Fruit fly (Drosophila melanogaster) whole organism, embryonic: ENCODE results near the gene Lmpt.
A peak's percentile ranks its signal among the peaks of the same experiment; 100 is the strongest.

Experiments used
- Awh ChIP-seq: fragments of 200-800 bp; sonication (Bioruptor generic); IDR thresholded peaks from 2 replicates; pipeline ENCODE4, ENCODE4 v1.3.6; 2022; ENCODE audit warnings: missing biosample characterization, missing genetic modification characterization
- BEAF-32 ChIP-seq: fragments of 200-800 bp; sonication (Bioruptor generic); optimal IDR thresholded peaks from 3 replicates; lab custom pipeline; 2017; ENCODE audit warnings: missing biosample characterization, missing genetic modification characterization, mild to moderate bottlenecking, moderate library complexity, missing genetic modification reagents
- Bteb2 ChIP-seq: fragments of 200-800 bp; sonication (Bioruptor generic); optimal IDR thresholded peaks from 2 replicates; lab custom pipeline; 2016; ENCODE audit warnings: missing biosample characterization, missing genetic modification characterization
- CG10267 ChIP-seq: fragments of 200-800 bp; sonication (Bioruptor generic); optimal IDR thresholded peaks from 2 replicates; lab custom pipeline; 2018; ENCODE audit warnings: missing biosample characterization, mild to moderate bottlenecking, missing genetic modification characterization, moderate library complexity
- CG10565 ChIP-seq: fragments of 200-800 bp; sonication (Bioruptor generic); optimal IDR thresholded peaks from 3 replicates; lab custom pipeline; 2016; ENCODE audit warnings: missing biosample characterization, mild to moderate bottlenecking, missing genetic modification characterization
- CG12659 ChIP-seq: fragments of 200-800 bp; sonication (Bioruptor generic); optimal IDR thresholded peaks from 3 replicates; lab custom pipeline; 2017; ENCODE audit warnings: mild to moderate bottlenecking, missing biosample characterization, missing genetic modification reagents, missing genetic modification characterization
- CG15514 ChIP-seq: fragments of 200-800 bp; sonication (Bioruptor generic); optimal IDR thresholded peaks from 3 replicates; lab custom pipeline; 2017; ENCODE audit warnings: missing biosample characterization, missing genetic modification characterization, mild to moderate bottlenecking, moderate library complexity, missing genetic modification reagents
- CG16815 ChIP-seq: fragments of 200-800 bp; sonication (Bioruptor generic); optimal IDR thresholded peaks from 3 replicates; lab custom pipeline; 2017; ENCODE audit warnings: missing biosample characterization, mild to moderate bottlenecking, missing genetic modification characterization
- CG18262 ChIP-seq: fragments of 200-800 bp; optimal IDR thresholded peaks from 3 replicates; lab custom pipeline; 2019; ENCODE audit warnings: missing biosample characterization, mild to moderate bottlenecking, missing genetic modification characterization, moderate library complexity
- CG2129 ChIP-seq: fragments of 200-800 bp; sonication (Bioruptor generic); IDR thresholded peaks from 2 replicates; pipeline ENCODE4 v1.3.6; 2022; ENCODE audit warnings: missing biosample characterization, missing genetic modification characterization; ENCODE audit not compliant: partially characterized antibody
- CG30020 ChIP-seq: fragments of 200-800 bp; optimal IDR thresholded peaks from 2 replicates; lab custom pipeline; 2019; ENCODE audit warnings: missing biosample characterization, mild to moderate bottlenecking, missing genetic modification characterization, moderate library complexity
- CG31224 ChIP-seq: fragments of 200-800 bp; sonication (Bioruptor generic); IDR thresholded peaks from 2 replicates; pipeline ENCODE4 v1.3.6; 2022; ENCODE audit warnings: missing biosample characterization, missing genetic modification characterization
- CG33557 ChIP-seq: fragments of 200-800 bp; sonication (Bioruptor generic); optimal IDR thresholded peaks from 2 replicates; lab custom pipeline; 2019; ENCODE audit warnings: missing biosample characterization, mild to moderate bottlenecking, missing genetic modification characterization, moderate library complexity
- CG4282 ChIP-seq: fragments of 200-800 bp; sonication (Bioruptor generic); optimal IDR thresholded peaks from 2 replicates; lab custom pipeline; 2016; ENCODE audit warnings: missing biosample characterization, missing genetic modification characterization
- CG4820 ChIP-seq: fragments of 200-800 bp; sonication (Bioruptor generic); optimal IDR thresholded peaks from 3 replicates; lab custom pipeline; 2016; ENCODE audit warnings: missing biosample characterization, missing genetic modification characterization
- CG6272 ChIP-seq: fragments of 200-800 bp; sonication (Bioruptor generic); IDR thresholded peaks from 2 replicates; pipeline ENCODE4 v1.3.6; 2022; ENCODE audit warnings: missing biosample characterization, missing genetic modification characterization
- CG7786 ChIP-seq: fragments of 200-800 bp; sonication (Bioruptor generic); optimal IDR thresholded peaks from 2 replicates; lab custom pipeline; 2016; ENCODE audit warnings: missing biosample characterization, missing genetic modification characterization
- CG7839 ChIP-seq: fragments of 200-800 bp; sonication (Bioruptor generic); optimal IDR thresholded peaks from 3 replicates; lab custom pipeline; 2018; ENCODE audit warnings: missing biosample characterization, mild to moderate bottlenecking, missing genetic modification characterization, moderate library complexity
- CG8281 ChIP-seq: fragments of 200-800 bp; sonication (Bioruptor generic); optimal IDR thresholded peaks from 2 replicates; lab custom pipeline; 2018; ENCODE audit warnings: missing biosample characterization, mild to moderate bottlenecking, missing genetic modification characterization, moderate library complexity
- CG9817 ChIP-seq: fragments of 200-800 bp; sonication (Bioruptor generic); optimal IDR thresholded peaks from 2 replicates; lab custom pipeline; 2018; ENCODE audit warnings: missing biosample characterization, mild to moderate bottlenecking, missing genetic modification characterization, moderate library complexity
- Fer1 ChIP-seq: fragments of 200-800 bp; sonication (Bioruptor generic); optimal IDR thresholded peaks from 2 replicates; lab custom pipeline; 2017; ENCODE audit warnings: missing biosample characterization, mild to moderate bottlenecking, missing genetic modification characterization
- Hey ChIP-seq: fragments of 200-800 bp; sonication (Bioruptor generic); optimal IDR thresholded peaks from 3 replicates; lab custom pipeline; 2018; ENCODE audit warnings: missing biosample characterization, mild to moderate bottlenecking, missing genetic modification characterization
- Kr ChIP-seq: fragments of 200-800 bp; sonication (Bioruptor generic); optimal IDR thresholded peaks from 2 replicates; lab custom pipeline; 2017; ENCODE audit warnings: missing biosample characterization, mild to moderate bottlenecking, missing genetic modification characterization
- Oli ChIP-seq: fragments of 200-800 bp; sonication (Bioruptor generic); optimal IDR thresholded peaks from 2 replicates; lab custom pipeline; 2018; ENCODE audit warnings: missing biosample characterization, mild to moderate bottlenecking, missing genetic modification characterization, moderate library complexity
- Ptx1 ChIP-seq: fragments of 200-800 bp; sonication (Bioruptor generic); IDR thresholded peaks from 2 replicates; pipeline ENCODE4 v1.3.6; 2022; ENCODE audit warnings: missing biosample characterization, missing genetic modification characterization
- Rx ChIP-seq: fragments of 200-800 bp; sonication (Bioruptor generic); IDR thresholded peaks from 2 replicates; pipeline ENCODE4 v1.3.6; 2022; ENCODE audit warnings: missing biosample characterization, missing genetic modification characterization
- Scr ChIP-seq: fragments of 200-800 bp; sonication (Bioruptor generic); IDR thresholded peaks from 2 replicates; pipeline ENCODE4 v1.3.6; 2022; ENCODE audit warnings: missing biosample characterization, missing genetic modification characterization; ENCODE audit not compliant: partially characterized antibody
- Sin3A ChIP-seq: fragments of >200 bp; optimal IDR thresholded peaks from 2 replicates; lab custom pipeline; 2018
- Sox100B ChIP-seq: fragments of 200-800 bp; sonication (Bioruptor generic); optimal IDR thresholded peaks from 3 replicates; lab custom pipeline; 2018; ENCODE audit warnings: missing biosample characterization, mild to moderate bottlenecking, missing genetic modification characterization
- Sox102F ChIP-seq: fragments of 200-800 bp; sonication (Bioruptor generic); optimal IDR thresholded peaks from 2 replicates; lab custom pipeline; 2018; ENCODE audit warnings: missing biosample characterization, mild to moderate bottlenecking, missing genetic modification characterization, moderate library complexity
- Sry-β ChIP-seq: fragments of 200-800 bp; sonication (Bioruptor generic); optimal IDR thresholded peaks from 2 replicates; lab custom pipeline; 2018; ENCODE audit warnings: missing biosample characterization, mild to moderate bottlenecking, missing genetic modification characterization, moderate library complexity
- Xbp1 ChIP-seq: fragments of 200-800 bp; sonication (Bioruptor generic); optimal IDR thresholded peaks from 3 replicates; lab custom pipeline; 2016; ENCODE audit warnings: missing biosample characterization, mild to moderate bottlenecking, missing genetic modification characterization
- ac ChIP-seq: fragments of 200-800 bp; sonication (Bioruptor generic); optimal IDR thresholded peaks from 3 replicates; lab custom pipeline; 2017; ENCODE audit warnings: missing biosample characterization, mild to moderate bottlenecking, missing genetic modification characterization
- ap ChIP-seq: fragments of 200-800 bp; sonication (Bioruptor generic); IDR thresholded peaks from 2 replicates; pipeline ENCODE4 v1.3.6; 2022; ENCODE audit warnings: missing biosample characterization, missing genetic modification characterization
- ato ChIP-seq: fragments of 200-800 bp; sonication (Bioruptor generic); IDR thresholded peaks from 2 replicates; pipeline ENCODE4 v1.3.6; 2022; ENCODE audit warnings: missing biosample characterization, missing genetic modification characterization; ENCODE audit not compliant: partially characterized antibody
- bbx ChIP-seq: fragments of 200-800 bp; sonication (Bioruptor generic); IDR thresholded peaks from 2 replicates; pipeline ENCODE4 v1.3.6; 2022; ENCODE audit warnings: missing biosample characterization, missing genetic modification characterization; ENCODE audit not compliant: partially characterized antibody
- chinmo ChIP-seq: fragments of 200-800 bp; sonication (Bioruptor generic); IDR thresholded peaks from 4 replicates; pipeline ENCODE4 v1.3.6; 2022; ENCODE audit warnings: missing biosample characterization, missing genetic modification characterization; ENCODE audit not compliant: partially characterized antibody
- croc ChIP-seq: fragments of 200-800 bp; sonication (Bioruptor generic); conservative IDR thresholded peaks from 3 replicates; pipeline ENCODE4 v1.3.6; 2022; ENCODE audit warnings: missing biosample characterization, missing genetic modification characterization
- disco-r ChIP-seq: fragments of 200-800 bp; sonication (Bioruptor generic); optimal IDR thresholded peaks from 2 replicates; lab custom pipeline; 2016; ENCODE audit warnings: missing biosample characterization, missing genetic modification characterization
- esg ChIP-seq: fragments of 200-800 bp; sonication (Bioruptor generic); conservative IDR thresholded peaks from 2 replicates; pipeline ENCODE4 v1.3.6; 2022; ENCODE audit warnings: missing biosample characterization, missing genetic modification characterization
- hb ChIP-seq: fragments of 200-800 bp; sonication (Bioruptor generic); IDR thresholded peaks from 3 replicates; pipeline ENCODE4 v1.3.6; 2022; ENCODE audit warnings: missing biosample characterization, missing genetic modification characterization; ENCODE audit not compliant: partially characterized antibody
- her ChIP-seq: fragments of 200-800 bp; sonication (Bioruptor generic); optimal IDR thresholded peaks from 2 replicates; lab custom pipeline; 2016; ENCODE audit warnings: missing biosample characterization, missing genetic modification characterization
- jigr1 ChIP-seq: fragments of 200-800 bp; sonication (Bioruptor generic); IDR thresholded peaks from 3 replicates; pipeline ENCODE4 v1.3.6; 2022; ENCODE audit warnings: missing biosample characterization, missing genetic modification characterization
- kah ChIP-seq: fragments of 200-800 bp; sonication (Bioruptor generic); optimal IDR thresholded peaks from 2 replicates; lab custom pipeline; 2018; ENCODE audit warnings: missing biosample characterization, mild to moderate bottlenecking, missing genetic modification characterization
- klu ChIP-seq: fragments of 200-800 bp; sonication (Bioruptor generic); IDR thresholded peaks from 2 replicates; pipeline ENCODE4 v1.3.6; 2022; ENCODE audit warnings: missing biosample characterization, missing genetic modification characterization
- lab ChIP-seq: fragments of 200-800 bp; sonication (Bioruptor generic); optimal IDR thresholded peaks from 3 replicates; lab custom pipeline; 2017; ENCODE audit warnings: missing biosample characterization, missing genetic modification characterization, mild to moderate bottlenecking, moderate library complexity, missing genetic modification reagents
- maf-S ChIP-seq: fragments of 200-800 bp; sonication (Bioruptor generic); optimal IDR thresholded peaks from 2 replicates; lab custom pipeline; 2016; ENCODE audit warnings: missing biosample characterization, missing genetic modification characterization
- pros ChIP-seq: fragments of 200-800 bp; sonication (Bioruptor generic); optimal IDR thresholded peaks from 3 replicates; lab custom pipeline; 2019; ENCODE audit warnings: missing biosample characterization, mild to moderate bottlenecking, missing genetic modification characterization, moderate library complexity
- run ChIP-seq: fragments of 200-800 bp; sonication (Bioruptor generic); optimal IDR thresholded peaks from 3 replicates; lab custom pipeline; 2018; ENCODE audit warnings: missing biosample characterization, mild to moderate bottlenecking, missing genetic modification characterization
- seq ChIP-seq: fragments of 200-800 bp; sonication (Bioruptor generic); IDR thresholded peaks from 2 replicates; pipeline ENCODE4 v1.3.6; 2022; ENCODE audit warnings: missing biosample characterization, missing genetic modification characterization
- twi ChIP-seq: fragments of 200-800 bp; optimal IDR thresholded peaks from 2 replicates; lab custom pipeline; 2019; ENCODE audit warnings: missing biosample characterization, mild to moderate bottlenecking, missing genetic modification characterization, moderate library complexity

Gene Lmpt

dm6 chr3L:16825195-16825594 is 39.9 kb upstream of the Lmpt start (continued):
- no peak for TF ChIP-seq CG15514 (GFP tag; lab: Kevin White, UChicago)
- TF ChIP-seq CG10267: peak; percentile 20
- TF ChIP-seq CG7786: no peak
- no peak for TF ChIP-seq CG2129 (GFP tag; lab: Robert Waterston, UW)
- no peak for TF ChIP-seq ap (GFP tag; lab: Robert Waterston, UW)
- no peak for TF ChIP-seq chinmo
- TF ChIP-seq CG16815 (GFP tag; lab: Kevin White, UChicago): no peak
- TF ChIP-seq ac (GFP tag; lab: Kevin White, UChicago): no peak
- peak; percentile 7 for TF ChIP-seq Oli (tag; lab: Kevin White, UChicago)
- TF ChIP-seq CG4282 (GFP tag; lab: Kevin White, UChicago): no peak
- TF ChIP-seq croc (GFP tag; lab: Robert Waterston, UW): no peak
- peak; percentile 51 for TF ChIP-seq Sox102F (GFP tag; lab: Kevin White, UChicago)
- TF ChIP-seq lab (GFP tag; lab: Kevin White, UChicago): no peak
- TF ChIP-seq Hey (tag; lab: Kevin White, UChicago): no peak
- no peak for TF ChIP-seq esg (GFP tag; lab: Robert Waterston, UW)
- TF ChIP-seq CG10565: no peak
- TF ChIP-seq Awh (GFP tag; lab: Robert Waterston, UW): no peak
- TF ChIP-seq her (GFP tag; lab: Kevin White, UChicago): no peak
- TF ChIP-seq CG33557: no peak
- no peak for TF ChIP-seq CG8281 (tag; lab: Kevin White, UChicago)
- TF ChIP-seq CG9817 (tag; lab: Kevin White, UChicago): no peak
- TF ChIP-seq CG30020 (tag; lab: Kevin White, UChicago): no peak
- peak; percentile 8 for TF ChIP-seq CG12659 (GFP tag; lab: Kevin White, UChicago)
- TF ChIP-seq Ptx1 (GFP tag; lab: Robert Waterston, UW): peak; percentile 45
- no peak for TF ChIP-seq Kr (GFP tag; lab: Kevin White, UChicago)
- TF ChIP-seq bbx (GFP tag; lab: Robert Waterston, UW): no peak
- peak; percentile 1 for TF ChIP-seq Fer1
- TF ChIP-seq Scr: no peak
- no peak for TF ChIP-seq BEAF-32 (GFP tag; lab: Kevin White, UChicago)
- TF ChIP-seq maf-S: no peak
- TF ChIP-seq Sry-β (GFP tag; lab: Kevin White, UChicago): no peak
- no peak for TF ChIP-seq Rx (GFP tag; lab: Robert Waterston, UW)
- TF ChIP-seq CG6272: no peak
- TF ChIP-seq CG4820 (GFP tag; lab: Kevin White, UChicago): no peak
- TF ChIP-seq twi (tag; lab: Kevin White, UChicago): no peak
- no peak for TF ChIP-seq Sin3A (lab: Kevin White, UChicago)
- TF ChIP-seq CG7839 (tag; lab: Kevin White, UChicago): peak; percentile 56
- TF ChIP-seq CG18262 (tag; lab: Kevin White, UChicago): peak; percentile 35
- no peak for TF ChIP-seq seq (GFP tag; lab: Robert Waterston, UW)
- no peak for TF ChIP-seq kah (GFP tag; lab: Kevin White, UChicago)
- no peak for TF ChIP-seq Xbp1 (GFP tag; lab: Kevin White, UChicago)
- no peak for TF ChIP-seq Bteb2 (GFP tag; lab: Kevin White, UChicago)
- TF ChIP-seq jigr1 (GFP tag; lab: Robert Waterston, UW): no peak
- no peak for TF ChIP-seq run (tag; lab: Kevin White, UChicago)
- TF ChIP-seq klu (GFP tag; lab: Robert Waterston, UW): no peak
- no peak for TF ChIP-seq ato
- TF ChIP-seq pros (GFP tag; lab: Kevin White, UChicago): no peak
- peak; percentile 13 for TF ChIP-seq Sox100B (GFP tag; lab: Kevin White, UChicago)
- no peak for TF ChIP-seq disco-r
- TF ChIP-seq hb (GFP tag; lab: Robert Waterston, UW): no peak
- TF ChIP-seq CG31224 (GFP tag; lab: Robert Waterston, UW): no peak
